Worm (Caenorhabditis elegans) whole organism, midembryonic: ENCODE results near the gene marc-2.

ENCODE experiments used
- T22C8.4 ChIP-seq: fragments of 200-800 bp; sonication (Bioruptor generic); IDR thresholded peaks from 2 replicates; pipeline ENCODE4 v1.3.6; 2022; ENCODE audit warnings: missing genetic modification characterization, missing compliant biosample characterization
- cog-1 ChIP-seq: sonication (generic microtip); optimal IDR thresholded peaks from 2 replicates; lab custom pipeline; 2016; ENCODE audit warnings: missing genetic modification characterization, missing compliant biosample characterization
- flt-1 ChIP-seq: fragments of 200-800 bp; sonication (Bioruptor generic); IDR thresholded peaks from 2 replicates; pipeline ENCODE4 v1.3.6; 2022; ENCODE audit warnings: missing genetic modification characterization, missing compliant biosample characterization
- klf-2 ChIP-seq: fragments of 200-800 bp; sonication (Bioruptor generic); conservative IDR thresholded peaks from 2 replicates; pipeline ENCODE4 v1.3.6; 2022; ENCODE audit warnings: missing genetic modification reagents, missing genetic modification characterization, missing compliant biosample characterization
- med-1 ChIP-seq: sonication (generic microtip); optimal IDR thresholded peaks from 2 replicates; lab custom pipeline; 2017; ENCODE audit warnings: missing genetic modification characterization, mild to moderate bottlenecking, missing compliant biosample characterization, antibody characterized with exemption, missing genetic modification reagents; ENCODE audit not compliant: insufficient read depth
- ref-1 ChIP-seq: fragments of 200-800 bp; sonication (Bioruptor generic); conservative IDR thresholded peaks from 2 replicates; pipeline ENCODE4 v1.3.6; 2022; ENCODE audit warnings: missing genetic modification reagents, missing genetic modification characterization, missing compliant biosample characterization
- tab-1 ChIP-seq: fragments of 200-800 bp; sonication (Bioruptor generic); IDR thresholded peaks from 2 replicates; pipeline ENCODE4 v1.3.6; 2022; ENCODE audit warnings: missing genetic modification characterization, missing compliant biosample characterization
- ztf-23 ChIP-seq: fragments of 200-800 bp; sonication (Bioruptor generic); IDR thresholded peaks from 2 replicates; pipeline ENCODE4 v1.3.6; 2022; ENCODE audit warnings: missing genetic modification reagents, missing genetic modification characterization, missing compliant biosample characterization
- ztf-29 ChIP-seq: fragments of 200-800 bp; sonication (Bioruptor generic); IDR thresholded peaks from 2 replicates; pipeline ENCODE4 v1.3.6; 2022; ENCODE audit warnings: missing genetic modification reagents, missing genetic modification characterization, missing compliant biosample characterization

Gene marc-2

ce11 chrII:10646901-10647566 lies 13.8 kb downstream of the marc-2 start, which contains the start of gene M28.10:
Gene M28.10 (plus strand): TSS chrII:10647516.
- no peak for TF ChIP-seq T22C8.4

ce11 chrII:10643403-10643802 lies 17.4 kb downstream of the marc-2 start, which contains the start of gene M28.4:
Gene M28.4 (plus strand): TSS chrII:10643703.
- no peak for TF ChIP-seq ztf-29 (GFP tag; lab: Robert Waterston, UW)

ce11 chrII:10639110-10639509 lies 21.7 kb downstream of the marc-2 start, which contains the start of gene M28.9:
Gene M28.9 (plus strand): TSS chrII:10639410.
- TF ChIP-seq cog-1 (tag; lab: Kevin White, UChicago) (no peak), ztf-23 (GFP tag; lab: Robert Waterston, UW) (no peak), flt-1 (GFP tag; lab: Robert Waterston, UW) (no peak), T22C8.4 (no peak), ztf-29 (GFP tag; lab: Robert Waterston, UW) (no peak), tab-1 (no peak), med-1 (GFP tag; lab: Kevin White, UChicago) (no peak), klf-2 (GFP tag; lab: Robert Waterston, UW) (no peak), ref-1 (GFP tag; lab: Robert Waterston, UW) (no peak)

ce11 chrII:10630944-10631343 lies 29.8 kb downstream of the marc-2 start:
- TF ChIP-seq cog-1 (tag; lab: Kevin White, UChicago) (no peak), T22C8.4 (no peak), ztf-29 (GFP tag; lab: Robert Waterston, UW) (no peak), ztf-23 (GFP tag; lab: Robert Waterston, UW) (no peak), ref-1 (GFP tag; lab: Robert Waterston, UW) (no peak), flt-1 (GFP tag; lab: Robert Waterston, UW) (no peak), med-1 (GFP tag; lab: Kevin White, UChicago) (no peak), tab-1 (no peak), klf-2 (GFP tag; lab: Robert Waterston, UW) (no peak)

DNA sequence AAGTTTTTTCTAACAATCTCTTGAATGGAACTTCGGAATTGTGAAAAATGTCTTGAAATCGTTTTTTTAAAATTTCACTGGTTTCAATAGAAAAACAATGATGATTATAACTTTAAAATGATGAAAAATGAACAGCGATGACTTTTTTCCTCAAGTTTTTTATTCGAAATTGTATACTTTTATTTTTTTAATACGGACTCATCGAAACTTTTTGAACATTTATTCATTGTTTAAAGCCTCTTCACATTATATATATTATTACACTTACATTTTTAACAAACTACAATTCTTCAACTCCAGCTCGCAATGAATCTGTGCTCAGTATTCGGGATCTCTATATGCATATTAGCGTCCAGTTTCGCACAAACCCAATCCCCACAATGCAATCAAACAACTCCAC lies 32.8 kb downstream of the marc-2 start, which contains the start of gene M28.8:
M28.8 (plus strand) TSS at position 301 of the 400 bp plus-strand sequence.
- TF ChIP-seq ztf-23 (GFP tag; lab: Robert Waterston, UW) (no peak), ztf-29 (GFP tag; lab: Robert Waterston, UW) (no peak), cog-1 (tag; lab: Kevin White, UChicago) (no peak), T22C8.4 (no peak), flt-1 (GFP tag; lab: Robert Waterston, UW) (no peak), klf-2 (GFP tag; lab: Robert Waterston, UW) (no peak), tab-1 (no peak), med-1 (GFP tag; lab: Kevin White, UChicago) (no peak)

DNA sequence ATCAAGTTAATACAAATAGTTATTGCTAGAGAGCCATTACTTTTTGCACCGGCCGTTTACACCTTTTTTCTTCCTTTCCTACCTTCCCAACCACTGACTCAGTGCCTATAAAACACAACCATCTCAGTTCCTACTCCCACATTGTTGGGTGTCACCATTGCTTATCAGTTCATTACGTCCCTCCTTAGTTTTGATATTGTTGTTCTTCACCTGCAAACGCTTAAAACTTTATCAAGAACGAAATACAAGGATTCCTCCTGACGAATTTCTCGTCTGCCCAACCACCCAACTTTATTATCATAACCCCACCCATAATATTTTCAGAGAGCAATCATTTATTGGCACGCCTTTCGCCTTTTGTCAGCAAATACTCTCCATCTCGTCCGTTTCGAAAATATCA lies 33.7 kb downstream of the marc-2 start:
- TF ChIP-seq cog-1 (tag; lab: Kevin White, UChicago) (no peak), ztf-29 (GFP tag; lab: Robert Waterston, UW) (no peak), tab-1 (no peak), ztf-23 (GFP tag; lab: Robert Waterston, UW) (no peak), med-1 (GFP tag; lab: Kevin White, UChicago) (no peak), ref-1 (GFP tag; lab: Robert Waterston, UW) (no peak), flt-1 (GFP tag; lab: Robert Waterston, UW) (no peak), T22C8.4 (no peak), klf-2 (GFP tag; lab: Robert Waterston, UW) (no peak)

- TF ChIP-seq ztf-29 (GFP tag; lab: Robert Waterston, UW) = no peak
- TF ChIP-seq klf-2 (GFP tag; lab: Robert Waterston, UW) = no peak
- TF ChIP-seq T22C8.4 = no peak
Measured at ce11 chrII:10621965-10622364, 38.8 kb downstream of the marc-2 start, which contains the start of gene cutl-9. Gene cutl-9 (plus strand): TSS chrII:10622265.

ce11 chrII:10618157-10618556 lies 42.6 kb downstream of the marc-2 start, which contains the start of gene C14A4.13:
Gene C14A4.13 (plus strand): TSS chrII:10618457.
- TF ChIP-seq flt-1 (GFP tag; lab: Robert Waterston, UW) (no peak), ztf-23 (GFP tag; lab: Robert Waterston, UW) (no peak), klf-2 (GFP tag; lab: Robert Waterston, UW) (no peak), ref-1 (GFP tag; lab: Robert Waterston, UW) (no peak), cog-1 (tag; lab: Kevin White, UChicago) (no peak), T22C8.4 (no peak), ztf-29 (GFP tag; lab: Robert Waterston, UW) (no peak), med-1 (GFP tag; lab: Kevin White, UChicago) (no peak), tab-1 (no peak)

DNA sequence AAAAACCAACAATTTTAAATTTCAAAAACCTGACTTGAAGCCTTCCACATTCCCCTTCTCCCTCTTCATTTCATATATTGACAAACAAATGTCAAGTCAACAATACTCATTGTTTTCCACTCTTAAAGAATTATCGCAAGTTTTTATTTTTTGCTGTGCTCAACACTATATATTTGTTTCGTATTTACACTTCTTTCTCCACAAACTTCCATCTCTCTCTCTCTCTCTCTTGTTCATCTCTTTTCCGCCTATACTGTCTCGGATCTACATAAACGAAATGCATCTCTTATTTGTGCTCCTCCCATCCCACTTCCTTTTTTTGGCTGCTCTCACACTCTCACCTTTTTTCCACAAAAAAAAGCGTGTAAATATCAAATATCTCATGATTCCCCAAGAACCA lies 48.0 kb downstream of the marc-2 start, which contains the start of gene C14A4.12:
C14A4.12 (plus strand) TSS at position 301 of the 400 bp plus-strand sequence.
- TF ChIP-seq ref-1 (GFP tag; lab: Robert Waterston, UW) (no peak), flt-1 (GFP tag; lab: Robert Waterston, UW) (no peak), med-1 (GFP tag; lab: Kevin White, UChicago) (no peak), T22C8.4 (no peak), tab-1 (no peak), ztf-29 (GFP tag; lab: Robert Waterston, UW) (no peak), ztf-23 (GFP tag; lab: Robert Waterston, UW) (no peak), klf-2 (GFP tag; lab: Robert Waterston, UW) (no peak), cog-1 (tag; lab: Kevin White, UChicago) (no peak)
